Fruit fly (Drosophila melanogaster) S2 (cell line): ENCODE results near the gene vrs.

ENCODE experiments used
- CG8478 ChIP-seq: fragments of >200 bp; optimal IDR thresholded peaks from 2 replicates; lab custom pipeline; 2018
- CTCF ChIP-seq, 2 experiments: fragments of >200 bp; optimal IDR thresholded peaks; 2 replicates each; lab custom pipeline; 2018

vrs gene

dm6 chr3R:12425510-12426309, 21.7 kb upstream of the vrs start, which contains the start of gene Pp1-87B:
Gene Pp1-87B, minus strand, starts transcription at chr3R:12425917.
- no peak for TF ChIP-seq CG8478 (lab: Kevin White, UChicago)
- TF ChIP-seq CTCF (optimal IDR thresholded peaks at IDR 0.05; lab: Kevin White, UChicago): peak in 1 of 2 experiments; percentile 12

DNA sequence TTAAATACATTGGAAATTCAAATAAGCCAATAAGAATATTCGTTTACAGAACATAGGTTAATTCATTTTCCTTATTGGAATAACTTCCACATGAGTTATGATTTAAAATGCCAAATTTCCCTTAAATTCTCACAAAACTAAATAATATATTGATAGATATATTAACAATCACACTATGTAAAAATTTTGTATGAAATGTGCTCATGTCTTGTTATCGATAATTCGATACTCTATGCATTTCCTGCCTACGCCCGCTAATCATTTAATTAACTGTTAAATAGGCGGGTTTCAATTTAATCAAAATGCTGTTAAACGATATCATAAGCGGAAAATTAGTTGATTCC, 21.2 kb upstream of the vrs start, which contains the start of gene NANS:
Gene NANS, plus strand, starts transcription at position 269 of the 344 bp plus-strand sequence.
- TF ChIP-seq CG8478 (lab: Kevin White, UChicago): no peak
- no peak for TF ChIP-seq CTCF (optimal IDR thresholded peaks at IDR 0.05; lab: Kevin White, UChicago)

DNA sequence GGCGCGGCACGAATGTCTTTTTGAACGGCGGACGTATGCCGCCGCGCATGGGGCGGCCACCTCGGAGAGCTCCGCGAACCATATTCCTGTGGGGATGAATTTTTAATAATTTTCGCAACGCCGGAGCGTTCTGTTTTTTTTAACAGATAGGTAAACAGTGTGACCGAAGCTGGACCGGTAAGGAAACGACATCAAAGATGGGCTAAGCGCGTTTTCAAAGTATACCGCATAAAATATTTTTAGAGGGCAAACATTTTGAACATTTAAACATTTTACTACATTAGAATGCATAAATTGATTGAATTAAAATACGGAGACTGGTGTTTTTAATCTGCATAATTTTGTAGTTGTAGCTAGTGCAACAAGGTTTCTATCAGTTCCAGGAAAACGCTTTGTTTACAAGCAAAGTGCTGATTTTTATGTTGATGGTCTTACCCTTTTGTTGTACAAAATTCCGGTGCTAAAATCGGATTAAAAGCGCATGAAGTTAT, 18.3 kb upstream of the vrs start, which contains the start of the genes CG5641 and CG5245:
Gene CG5641, minus strand, starts transcription at position 163 of the 491 bp plus-strand sequence.
Gene CG5245, plus strand, starts transcription at position 441 of the 491 bp plus-strand sequence.
- TF ChIP-seq CG8478 (lab: Kevin White, UChicago) (no peak), CTCF (optimal IDR thresholded peaks at IDR 0.05; lab: Kevin White, UChicago) (no peak)

DNA sequence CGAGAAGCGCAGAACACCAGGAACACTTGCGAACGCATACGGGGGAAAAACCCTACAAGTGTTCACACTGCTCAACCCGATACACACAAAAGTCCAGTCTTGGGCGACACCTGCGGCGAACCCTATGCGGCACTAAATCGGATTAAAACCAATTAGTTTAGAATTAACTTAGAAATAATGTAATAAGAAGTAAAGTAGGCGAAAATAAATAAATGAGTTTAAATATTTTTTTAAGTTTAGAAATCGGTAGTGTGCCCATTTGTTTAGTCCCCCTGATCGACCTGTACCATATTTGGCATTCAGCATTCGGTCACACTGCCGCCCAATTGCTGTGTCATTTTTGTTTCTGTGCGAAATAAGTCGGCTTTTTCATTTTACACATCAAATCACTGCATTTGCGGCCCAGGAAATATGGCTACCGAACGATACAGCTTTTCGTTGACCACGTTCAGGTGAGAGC, 16.4 kb upstream of the vrs start, which contains the start of gene Prosalpha2:
Gene Prosalpha2, plus strand, starts transcription at position 292 of the 460 bp plus-strand sequence.
- TF ChIP-seq CG8478 (lab: Kevin White, UChicago) (no peak), CTCF (optimal IDR thresholded peaks at IDR 0.05; lab: Kevin White, UChicago) (no peak)

dm6 chr3R:12433764-12434163, 13.7 kb upstream of the vrs start, which contains the start of the genes Aos1 and Srlp:
Gene Aos1, minus strand, starts transcription at chr3R:12433822.
Gene Srlp, plus strand, starts transcription at chr3R:12434098.
- TF ChIP-seq CG8478 (lab: Kevin White, UChicago) (no peak), CTCF (optimal IDR thresholded peaks at IDR 0.05; lab: Kevin White, UChicago) (no peak)

- no peak for TF ChIP-seq CTCF (optimal IDR thresholded peaks at IDR 0.05; lab: Kevin White, UChicago)
- TF ChIP-seq CG8478 (lab: Kevin White, UChicago): no peak
Observed at dm6 chr3R:12435948-12436347, 11.5 kb upstream of the vrs start, which contains the start of gene Desat2. Gene Desat2, plus strand, starts transcription at chr3R:12436248.

dm6 chr3R:12439039-12439400, 8.4 kb upstream of the vrs start, which contains the start of the genes CG17207 and CG46427:
Gene CG17207, minus strand, starts transcription at chr3R:12439139.
Gene CG46427, minus strand, starts transcription at chr3R:12439139.
- TF ChIP-seq CG8478 (lab: Kevin White, UChicago): no peak
- TF ChIP-seq CTCF (optimal IDR thresholded peaks at IDR 0.05; lab: Kevin White, UChicago): no peak

- TF ChIP-seq CG8478 (lab: Kevin White, UChicago): no peak
- peak in 1 of 2 experiments; percentile 5 for TF ChIP-seq CTCF (optimal IDR thresholded peaks at IDR 0.05; lab: Kevin White, UChicago)
Observed at dm6 chr3R:12439401-12440143, 7.9 kb upstream of the vrs start, which contains the start of gene Desat1. Gene Desat1, plus strand, starts transcription at chr3R:12439600.

- no peak for TF ChIP-seq CG8478 (lab: Kevin White, UChicago)
- TF ChIP-seq CTCF (optimal IDR thresholded peaks at IDR 0.05; lab: Kevin White, UChicago): no peak
Observed at dm6 chr3R:12441008-12441606, 6.3 kb upstream of the vrs start.

DNA sequence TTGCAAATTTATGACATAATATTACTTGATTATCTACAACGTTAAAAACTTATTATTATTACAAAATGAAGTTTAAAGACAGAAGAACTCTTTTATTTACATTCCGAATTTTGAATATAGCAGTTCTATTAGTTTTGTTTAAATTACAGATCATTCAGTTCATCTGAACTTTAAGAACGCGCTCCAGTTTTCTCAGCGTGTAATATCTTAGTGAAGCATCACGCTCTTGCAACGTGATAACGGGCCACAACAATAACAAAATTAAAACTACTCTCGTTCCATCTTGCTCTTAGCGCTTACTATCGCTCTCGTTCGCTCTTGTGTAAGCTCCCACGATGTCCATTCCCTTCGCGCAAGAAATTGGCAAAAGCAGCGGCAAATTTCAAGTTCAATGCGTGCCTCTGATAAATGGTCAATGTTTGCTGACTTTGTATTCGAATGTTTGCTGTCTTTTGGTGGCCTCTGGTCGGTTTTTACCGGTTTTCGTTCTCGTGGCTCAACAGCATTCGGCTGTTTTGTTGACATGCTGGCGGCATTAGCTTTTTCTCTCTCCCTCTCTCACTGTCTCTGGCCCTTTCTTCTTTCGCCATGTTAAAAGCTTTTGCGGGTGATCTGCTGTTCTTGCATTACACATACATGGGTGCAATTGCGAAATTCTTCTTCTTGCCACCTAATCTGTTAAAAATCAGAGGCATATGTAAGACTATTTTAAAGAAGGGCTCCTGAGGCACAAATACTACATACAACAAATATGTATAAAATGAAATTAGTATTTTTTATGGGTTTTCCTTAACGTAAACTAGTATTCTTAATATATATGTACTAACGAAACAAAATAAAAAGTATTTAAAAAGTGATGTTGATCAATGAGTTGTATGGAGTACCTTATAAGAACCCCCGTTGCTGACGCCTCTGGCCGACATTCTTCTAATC, 4.6 kb upstream of the vrs start:
- TF ChIP-seq CTCF (optimal IDR thresholded peaks at IDR 0.05; lab: Kevin White, UChicago): no peak
- no peak for TF ChIP-seq CG8478 (lab: Kevin White, UChicago)

DNA sequence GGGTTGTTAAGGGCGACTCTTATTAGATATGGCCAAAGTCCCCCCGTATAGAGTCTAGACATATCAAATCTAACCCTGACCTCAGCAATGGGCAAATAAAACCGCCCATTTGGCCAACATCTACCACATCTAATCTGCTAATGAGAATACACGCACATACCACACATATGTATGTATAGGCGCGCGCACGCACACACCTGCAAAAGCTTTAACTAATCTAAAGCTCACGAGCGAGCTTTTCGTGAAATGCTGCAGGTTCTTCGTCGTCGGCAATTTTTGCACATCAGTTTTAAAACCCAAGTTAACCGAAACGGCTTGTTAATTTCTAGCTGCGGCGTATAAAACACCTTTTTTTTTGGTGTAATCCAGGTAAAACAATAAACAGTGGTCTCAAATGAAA, 3.7 kb upstream of the vrs start:
- TF ChIP-seq CTCF (optimal IDR thresholded peaks at IDR 0.05; lab: Kevin White, UChicago): no peak
- no peak for TF ChIP-seq CG8478 (lab: Kevin White, UChicago)

DNA sequence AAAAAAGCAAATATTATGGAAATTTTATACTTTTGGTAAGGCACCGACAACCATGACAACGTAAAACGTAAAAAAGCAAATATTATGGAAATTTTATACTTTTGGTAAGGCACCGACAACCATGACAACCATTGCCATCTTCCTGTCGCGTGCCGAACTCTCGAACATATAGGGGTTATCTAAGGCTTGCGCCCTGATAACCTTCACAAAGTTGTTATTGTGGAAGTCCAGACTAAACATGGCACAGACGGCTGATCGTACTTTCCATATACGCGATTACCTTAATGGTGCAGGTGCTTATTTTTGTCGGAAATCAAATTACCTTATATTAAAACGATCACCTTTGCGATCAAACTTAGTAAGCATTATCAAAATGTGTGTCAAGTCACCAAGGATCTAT, 2.0 kb upstream of the vrs start:
- TF ChIP-seq CG8478 (lab: Kevin White, UChicago) (no peak), CTCF (optimal IDR thresholded peaks at IDR 0.05; lab: Kevin White, UChicago) (no peak)

dm6 chr3R:12448344-12448743, 891 bp downstream of the vrs start:
- TF ChIP-seq CTCF (optimal IDR thresholded peaks at IDR 0.05; lab: Kevin White, UChicago): no peak
- no peak for TF ChIP-seq CG8478 (lab: Kevin White, UChicago)
